Worm (Caenorhabditis elegans) whole organism, mixed stage, embryonic: ENCODE results near the gene M106.8.
A peak's percentile ranks its signal among the peaks of the same experiment; 100 is the strongest.

Source experiments
- M03D4.4 ChIP-seq: sonication (generic microtip); optimal IDR thresholded peaks from 2 replicates; lab custom pipeline; 2017; ENCODE audit warnings: mild to moderate bottlenecking, missing genetic modification characterization, missing compliant biosample characterization
- bed-3 ChIP-seq: fragments of 200-800 bp; sonication (Bioruptor generic); optimal IDR thresholded peaks from 3 replicates; lab custom pipeline; 2018; ENCODE audit warnings: mild to moderate bottlenecking, missing genetic modification characterization, moderate library complexity, missing compliant biosample characterization
- ceh-39 ChIP-seq: fragments of 150-350 bp; optimal IDR thresholded peaks from 2 replicates; lab custom pipeline; 2014; ENCODE audit warnings: missing biosample characterization, missing genetic modification characterization
- ceh-43 ChIP-seq: fragments of 200-800 bp; sonication (Bioruptor generic); optimal IDR thresholded peaks from 2 replicates; lab custom pipeline; 2018; ENCODE audit warnings: mild to moderate bottlenecking, missing genetic modification characterization, moderate library complexity, missing compliant biosample characterization
- ceh-83 ChIP-seq: fragments of 200-800 bp; sonication (Bioruptor generic); optimal IDR thresholded peaks from 2 replicates; lab custom pipeline; 2018; ENCODE audit warnings: mild to moderate bottlenecking, missing genetic modification characterization, missing compliant biosample characterization
- ces-1 ChIP-seq: fragments of 150-350 bp; optimal IDR thresholded peaks from 2 replicates; lab custom pipeline; 2014; ENCODE audit warnings: missing biosample characterization, missing genetic modification reagents, missing genetic modification characterization
- cnd-1 ChIP-seq: fragments of 200-800 bp; sonication (Bioruptor generic); optimal IDR thresholded peaks from 2 replicates; lab custom pipeline; 2018; ENCODE audit warnings: mild to moderate bottlenecking, missing genetic modification characterization, missing compliant biosample characterization
- drap-1 ChIP-seq: fragments of 200-800 bp; sonication (Bioruptor generic); optimal IDR thresholded peaks from 3 replicates; lab custom pipeline; 2018; ENCODE audit warnings: mild to moderate bottlenecking, missing genetic modification characterization, missing compliant biosample characterization
- elt-1 ChIP-seq: sonication (generic microtip); optimal IDR thresholded peaks from 2 replicates; lab custom pipeline; 2017; ENCODE audit warnings: missing genetic modification characterization, mild to moderate bottlenecking, missing compliant biosample characterization, antibody characterized with exemption, moderate library complexity, borderline replicate concordance; ENCODE audit not compliant: insufficient read depth
- elt-3 ChIP-seq: fragments of 150-350 bp; optimal IDR thresholded peaks from 2 replicates; lab custom pipeline; 2014; ENCODE audit warnings: missing biosample characterization, missing genetic modification characterization
- flh-1 ChIP-seq: fragments of 200-800 bp; sonication (Bioruptor generic); optimal IDR thresholded peaks from 2 replicates; lab custom pipeline; 2018; ENCODE audit warnings: mild to moderate bottlenecking, missing genetic modification characterization, moderate library complexity, missing compliant biosample characterization
- ham-2 ChIP-seq: fragments of 200-800 bp; sonication (Bioruptor generic); optimal IDR thresholded peaks from 2 replicates; lab custom pipeline; 2018; ENCODE audit warnings: mild to moderate bottlenecking, missing genetic modification characterization, missing compliant biosample characterization
- hlh-1 ChIP-seq: fragments of 150-350 bp; optimal IDR thresholded peaks from 2 replicates; lab custom pipeline; 2014; ENCODE audit warnings: missing biosample characterization, missing genetic modification reagents, missing genetic modification characterization
- lin-13 ChIP-seq: fragments of 150-350 bp; optimal IDR thresholded peaks from 2 replicates; lab custom pipeline; 2014; ENCODE audit warnings: missing biosample characterization, missing genetic modification characterization
- lin-32 ChIP-seq: fragments of 200-800 bp; sonication (Bioruptor generic); optimal IDR thresholded peaks from 2 replicates; lab custom pipeline; 2018; ENCODE audit warnings: mild to moderate bottlenecking, missing genetic modification characterization, missing compliant biosample characterization
- lsy-2 ChIP-seq: fragments of 150-350 bp; optimal IDR thresholded peaks from 2 replicates; lab custom pipeline; 2014; ENCODE audit warnings: missing biosample characterization, missing genetic modification characterization
- mab-5 ChIP-seq: fragments of 150-350 bp; optimal IDR thresholded peaks from 2 replicates; lab custom pipeline; 2014; ENCODE audit warnings: missing biosample characterization, missing genetic modification characterization
- mls-2 ChIP-seq: sonication (generic microtip); optimal IDR thresholded peaks from 2 replicates; lab custom pipeline; 2016; ENCODE audit warnings: mild to moderate bottlenecking, missing genetic modification characterization, moderate library complexity, missing compliant biosample characterization
- nhr-12 ChIP-seq: fragments of 150-350 bp; optimal IDR thresholded peaks from 2 replicates; lab custom pipeline; 2014; ENCODE audit warnings: missing biosample characterization, missing genetic modification characterization
- nhr-237 ChIP-seq: fragments of 150-350 bp; optimal IDR thresholded peaks from 2 replicates; lab custom pipeline; 2014; ENCODE audit warnings: missing biosample characterization, missing genetic modification characterization
- nhr-28 ChIP-seq: fragments of 150-350 bp; optimal IDR thresholded peaks from 2 replicates; lab custom pipeline; 2014; ENCODE audit warnings: missing biosample characterization, missing genetic modification characterization
- nhr-76 ChIP-seq: sonication (generic microtip); optimal IDR thresholded peaks from 2 replicates; lab custom pipeline; 2017; ENCODE audit warnings: missing biosample characterization, missing genetic modification characterization
- pha-4 ChIP-seq: fragments of 150-350 bp; optimal IDR thresholded peaks from 2 replicates; lab custom pipeline; 2018; ENCODE audit warnings: missing biosample characterization, missing genetic modification reagents, missing genetic modification characterization
- sptf-1 ChIP-seq: sonication (generic microtip); optimal IDR thresholded peaks from 2 replicates; lab custom pipeline; 2017; ENCODE audit warnings: mild to moderate bottlenecking, missing genetic modification characterization, moderate library complexity, missing compliant biosample characterization
- tbx-8 ChIP-seq: fragments of 200-800 bp; sonication (Bioruptor generic); optimal IDR thresholded peaks from 2 replicates; lab custom pipeline; 2018; ENCODE audit warnings: mild to moderate bottlenecking, missing genetic modification characterization, moderate library complexity, missing compliant biosample characterization
- unc-120 ChIP-seq: sonication (generic microtip); optimal IDR thresholded peaks from 2 replicates; lab custom pipeline; 2017; ENCODE audit warnings: missing genetic modification characterization, missing compliant biosample characterization; ENCODE audit not compliant: poor library complexity, severe bottlenecking
- unc-39 ChIP-seq: fragments of 150-350 bp; optimal IDR thresholded peaks from 2 replicates; lab custom pipeline; 2014; ENCODE audit warnings: missing biosample characterization, missing genetic modification characterization
- unc-62 ChIP-seq: fragments of 150-350 bp; optimal IDR thresholded peaks from 2 replicates; lab custom pipeline; 2014; ENCODE audit warnings: missing biosample characterization, missing genetic modification reagents, missing genetic modification characterization
- zip-8 ChIP-seq: fragments of 150-350 bp; optimal IDR thresholded peaks from 2 replicates; lab custom pipeline; 2014; ENCODE audit warnings: missing biosample characterization, missing genetic modification characterization
- ztf-11 ChIP-seq: fragments of 150-350 bp; optimal IDR thresholded peaks from 2 replicates; lab custom pipeline; 2014; ENCODE audit warnings: missing biosample characterization, missing genetic modification characterization

M106.8 gene

ce11 chrII:10862749-10863656 is 19.6 kb upstream of the M106.8 start:
- TF ChIP-seq elt-3 (no peak), nhr-12 (tag; lab: Kevin White, UChicago) (no peak), hlh-1 (tag; lab: Kevin White, UChicago) (peak; percentile 1)

ce11 chrII:10861723-10862486 is 18.5 kb upstream of the M106.8 start:
- TF ChIP-seq hlh-1 (tag; lab: Kevin White, UChicago) = no peak
- TF ChIP-seq unc-62 (GFP tag; lab: Kevin White, UChicago) = no peak
- no peak for TF ChIP-seq elt-1 (tag; lab: Kevin White, UChicago)
- no peak for TF ChIP-seq tbx-8
- TF ChIP-seq lin-13 = no peak
- no peak for TF ChIP-seq zip-8 (tag; lab: Kevin White, UChicago)
- TF ChIP-seq ceh-39 (tag; lab: Kevin White, UChicago) = no peak
- TF ChIP-seq ceh-83 (GFP tag; lab: Kevin White, UChicago) = no peak
- no peak for TF ChIP-seq sptf-1 (tag; lab: Kevin White, UChicago)
- no peak for TF ChIP-seq cnd-1 (tag; lab: Kevin White, UChicago)
- TF ChIP-seq M03D4.4 (tag; lab: Kevin White, UChicago) = no peak
- no peak for TF ChIP-seq nhr-12 (tag; lab: Kevin White, UChicago)
- no peak for TF ChIP-seq ceh-43 (GFP tag; lab: Kevin White, UChicago)
- TF ChIP-seq nhr-76 = no peak
- no peak for TF ChIP-seq lsy-2 (tag; lab: Kevin White, UChicago)
- TF ChIP-seq lin-32 (GFP tag; lab: Kevin White, UChicago) = no peak
- no peak for TF ChIP-seq drap-1 (GFP tag; lab: Kevin White, UChicago)
- TF ChIP-seq nhr-237 (tag; lab: Kevin White, UChicago) = no peak
- TF ChIP-seq, all 35 proteins: peak for 0

ce11 chrII:10861305-10861704 is 17.9 kb upstream of the M106.8 start:
- TF ChIP-seq drap-1 (GFP tag; lab: Kevin White, UChicago) (no peak), ces-1 (GFP tag; lab: Kevin White, UChicago) (no peak)

ce11 chrII:10860840-10861239 is 17.4 kb upstream of the M106.8 start, which contains the start of gene M106.3:
Gene M106.3, minus strand, starts transcription at chrII:10860909.
- no peak for TF ChIP-seq lin-13
- no peak for TF ChIP-seq unc-120
- TF ChIP-seq flh-1 = no peak
- no peak for TF ChIP-seq nhr-76
- TF ChIP-seq unc-39 (tag; lab: Kevin White, UChicago) = no peak
- no peak for TF ChIP-seq unc-62 (GFP tag; lab: Kevin White, UChicago)
- TF ChIP-seq ztf-11 (tag; lab: Kevin White, UChicago) = no peak
- TF ChIP-seq cnd-1 (tag; lab: Kevin White, UChicago) = no peak
- TF ChIP-seq drap-1 (GFP tag; lab: Kevin White, UChicago) = no peak
- no peak for TF ChIP-seq ces-1 (GFP tag; lab: Kevin White, UChicago)
- TF ChIP-seq, all 35 proteins: peak for 0

- TF ChIP-seq tbx-8 (no peak), elt-1 (tag; lab: Kevin White, UChicago) (no peak), ces-1 (GFP tag; lab: Kevin White, UChicago) (no peak), mab-5 (tag; lab: Kevin White, UChicago) (no peak), lsy-2 (tag; lab: Kevin White, UChicago) (no peak), ceh-39 (tag; lab: Kevin White, UChicago) (no peak), ham-2 (GFP tag; lab: Kevin White, UChicago) (no peak), ztf-11 (tag; lab: Kevin White, UChicago) (no peak), zip-8 (tag; lab: Kevin White, UChicago) (no peak), drap-1 (GFP tag; lab: Kevin White, UChicago) (no peak), bed-3 (GFP tag; lab: Kevin White, UChicago) (no peak), mls-2 (tag; lab: Kevin White, UChicago) (no peak), unc-39 (tag; lab: Kevin White, UChicago) (no peak), nhr-28 (tag; lab: Kevin White, UChicago) (no peak), pha-4 (tag; lab: Kevin White, UChicago) (no peak)
These were observed 15.9 kb upstream of the M106.8 start for ce11 chrII:10859359-10859758.
